Worm (Caenorhabditis elegans) whole organism, L2 larva: ENCODE data around the gene srv-24.

Experiments
- C34F6.9 ChIP-seq: fragments of 150-350 bp; optimal IDR thresholded peaks from 2 replicates; lab custom pipeline; 2014; ENCODE audit warnings: missing biosample characterization, missing genetic modification characterization
- R02D3.7 ChIP-seq: fragments of 150-350 bp; optimal IDR thresholded peaks from 2 replicates; lab custom pipeline; 2014; ENCODE audit warnings: missing biosample characterization, missing genetic modification characterization
- Y55F3AM.14 ChIP-seq: fragments of 200-800 bp; sonication (Bioruptor generic); optimal IDR thresholded peaks from 2 replicates; lab custom pipeline; 2018; ENCODE audit warnings: mild to moderate bottlenecking, missing genetic modification characterization, missing compliant biosample characterization
- ZK546.5 ChIP-seq: sonication (generic microtip); optimal IDR thresholded peaks from 2 replicates; lab custom pipeline; 2017; ENCODE audit warnings: missing biosample characterization, missing genetic modification characterization
- alr-1 ChIP-seq: fragments of 150-350 bp; optimal IDR thresholded peaks from 2 replicates; lab custom pipeline; 2014; ENCODE audit warnings: missing biosample characterization, missing genetic modification characterization
- aly-2 ChIP-seq: fragments of 150-350 bp; optimal IDR thresholded peaks from 2 replicates; lab custom pipeline; 2014; ENCODE audit warnings: missing biosample characterization, missing genetic modification characterization
- ama-1 ChIP-seq: fragments of 150-350 bp; optimal IDR thresholded peaks from 2 replicates; lab custom pipeline; 2018; ENCODE audit warnings: inconsistent platforms
- ceh-16 ChIP-seq: fragments of 150-350 bp; optimal IDR thresholded peaks from 2 replicates; lab custom pipeline; 2014; ENCODE audit warnings: missing biosample characterization, missing genetic modification characterization
- crh-2 ChIP-seq: sonication (generic microtip); optimal IDR thresholded peaks from 2 replicates; lab custom pipeline; 2017; ENCODE audit warnings: missing biosample characterization, missing genetic modification characterization
- dmd-4 ChIP-seq: sonication (generic microtip); optimal IDR thresholded peaks from 2 replicates; lab custom pipeline; 2017; ENCODE audit warnings: missing biosample characterization, missing genetic modification characterization
- elt-3 ChIP-seq: sonication (generic microtip); optimal IDR thresholded peaks from 2 replicates; lab custom pipeline; 2017; ENCODE audit warnings: missing biosample characterization, missing genetic modification characterization
- fos-1 ChIP-seq: fragments of 150-350 bp; optimal IDR thresholded peaks from 2 replicates; lab custom pipeline; 2014; ENCODE audit warnings: missing biosample characterization, missing genetic modification characterization
- gmeb-1 ChIP-seq: fragments of 150-350 bp; optimal IDR thresholded peaks from 2 replicates; lab custom pipeline; 2014; ENCODE audit warnings: missing biosample characterization, missing genetic modification characterization
- lin-11 ChIP-seq: fragments of 150-350 bp; sonication (generic microtip); optimal IDR thresholded peaks from 2 replicates; lab custom pipeline; 2014; ENCODE audit warnings: missing biosample characterization, missing genetic modification characterization, inconsistent platforms, mixed read lengths
- lin-13 ChIP-seq: fragments of 150-350 bp; optimal IDR thresholded peaks from 2 replicates; lab custom pipeline; 2014; ENCODE audit warnings: missing biosample characterization, missing genetic modification reagents, missing genetic modification characterization
- lin-39 ChIP-seq: fragments of 150-350 bp; optimal IDR thresholded peaks from 2 replicates; lab custom pipeline; 2014; ENCODE audit warnings: missing biosample characterization, missing genetic modification reagents, missing genetic modification characterization
- lsy-2 ChIP-seq, 2 experiments: fragments of 150-350 bp in 1 of 2; sonication (generic microtip) in 1 of 2; optimal IDR thresholded peaks; 2 replicates each; lab custom pipeline; 2014 to 2017; ENCODE audit warnings: missing biosample characterization in 2 of 2, missing genetic modification characterization in 2 of 2
- mab-5 ChIP-seq: fragments of 150-350 bp; optimal IDR thresholded peaks from 2 replicates; lab custom pipeline; 2014; ENCODE audit warnings: missing biosample characterization, missing genetic modification characterization
- mbf-1 ChIP-seq: sonication (generic microtip); optimal IDR thresholded peaks from 2 replicates; lab custom pipeline; 2017; ENCODE audit warnings: missing biosample characterization, missing genetic modification characterization
- mdl-1 ChIP-seq, 2 experiments: fragments of 150-350 bp in 1 of 2; sonication (generic microtip) in 1 of 2; optimal IDR thresholded peaks; 2 replicates each; lab custom pipeline; 2017; ENCODE audit warnings: missing biosample characterization in 2 of 2, missing genetic modification characterization in 2 of 2
- nhr-10 ChIP-seq: sonication (generic microtip); optimal IDR thresholded peaks from 2 replicates; lab custom pipeline; 2017; ENCODE audit warnings: missing biosample characterization, missing genetic modification characterization
- nhr-11 ChIP-seq: fragments of 150-350 bp; optimal IDR thresholded peaks from 2 replicates; lab custom pipeline; 2014; ENCODE audit warnings: missing biosample characterization, missing genetic modification characterization
- nhr-12 ChIP-seq: fragments of 150-350 bp; optimal IDR thresholded peaks from 2 replicates; lab custom pipeline; 2014; ENCODE audit warnings: missing biosample characterization, missing genetic modification characterization
- nhr-23 ChIP-seq: fragments of 150-350 bp; optimal IDR thresholded peaks from 2 replicates; lab custom pipeline; 2014; ENCODE audit warnings: missing biosample characterization, missing genetic modification reagents, missing genetic modification characterization
- nhr-237 ChIP-seq: fragments of 150-350 bp; optimal IDR thresholded peaks from 2 replicates; lab custom pipeline; 2014; ENCODE audit warnings: missing biosample characterization, missing genetic modification characterization
- nhr-77 ChIP-seq: fragments of 150-350 bp; optimal IDR thresholded peaks from 2 replicates; lab custom pipeline; 2014; ENCODE audit warnings: missing biosample characterization, missing genetic modification characterization
- sem-4 ChIP-seq: fragments of 150-350 bp; optimal IDR thresholded peaks from 2 replicates; lab custom pipeline; 2014; ENCODE audit warnings: missing biosample characterization, missing genetic modification reagents, missing genetic modification characterization
- skn-1 ChIP-seq: sonication (generic microtip); optimal IDR thresholded peaks from 2 replicates; lab custom pipeline; 2017; ENCODE audit warnings: missing biosample characterization, missing genetic modification characterization
- sma-3 ChIP-seq: sonication (generic microtip); optimal IDR thresholded peaks from 2 replicates; lab custom pipeline; 2016; ENCODE audit warnings: missing genetic modification reagents, missing genetic modification characterization, missing compliant biosample characterization
- snpc-4 ChIP-seq: fragments of 150-350 bp; optimal IDR thresholded peaks from 2 replicates; lab custom pipeline; 2014; ENCODE audit warnings: missing biosample characterization, missing genetic modification characterization
- unc-55 ChIP-seq: fragments of 150-350 bp; sonication (generic microtip); optimal IDR thresholded peaks from 3 replicates; lab custom pipeline; 2014; ENCODE audit warnings: missing biosample characterization, missing genetic modification reagents, missing genetic modification characterization
- unc-62 ChIP-seq: fragments of 150-350 bp; optimal IDR thresholded peaks from 2 replicates; lab custom pipeline; 2014; ENCODE audit warnings: missing biosample characterization, missing genetic modification reagents, missing genetic modification characterization
- ztf-11 ChIP-seq: sonication (generic microtip); optimal IDR thresholded peaks from 2 replicates; lab custom pipeline; 2017; ENCODE audit warnings: missing biosample characterization, missing genetic modification characterization
- ztf-4 ChIP-seq: fragments of 150-350 bp; optimal IDR thresholded peaks from 2 replicates; lab custom pipeline; 2014; ENCODE audit warnings: missing biosample characterization, missing genetic modification characterization

Gene srv-24

DNA sequence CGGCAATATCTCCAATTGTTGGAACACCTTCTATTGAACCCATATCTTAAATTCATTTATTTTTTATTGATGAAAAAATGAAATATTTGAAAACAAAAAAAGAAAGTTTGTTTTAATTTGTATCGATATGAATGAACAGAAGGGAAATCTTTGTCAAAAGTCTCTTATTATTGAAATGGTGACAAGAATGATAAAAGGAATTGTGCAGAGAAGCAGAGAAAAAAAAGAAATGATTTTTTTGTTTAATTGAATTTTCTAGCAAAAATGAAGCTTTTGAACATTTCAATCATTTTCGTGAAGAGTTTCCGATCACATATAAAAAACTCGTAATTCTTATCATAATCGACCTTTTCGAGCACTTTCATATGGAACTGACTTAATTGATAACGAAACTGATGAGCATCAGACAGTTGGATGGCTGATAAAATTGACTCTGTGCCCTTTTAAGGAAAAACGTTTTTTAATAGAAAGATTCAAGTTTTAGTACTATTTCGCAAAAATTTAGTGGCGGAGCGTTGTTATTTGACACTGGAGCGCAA lies 14.9 kb downstream of the srv-24 start, which contains the start of the genes aat-4 and T13A10.1:
Gene aat-4 (minus strand): TSS at position 51 of the 539 bp plus-strand sequence.
Gene T13A10.1 (plus strand): TSS at position 411 of the 539 bp plus-strand sequence.
- TF ChIP-seq lsy-2 (tag; optimal IDR thresholded peaks at IDR 0.05; lab: Kevin White, UChicago), result no peak
- TF ChIP-seq gmeb-1 (tag; lab: Kevin White, UChicago), result peak; percentile 24
- TF ChIP-seq nhr-10 (tag; lab: Kevin White, UChicago), result no peak
- TF ChIP-seq ceh-16, result no peak
- TF ChIP-seq fos-1 (tag; lab: Kevin White, UChicago), result peak; percentile 94
- TF ChIP-seq nhr-11 (tag; lab: Kevin White, UChicago), result no peak
- no peak for TF ChIP-seq lin-13
- no peak for TF ChIP-seq mdl-1 (tag; optimal IDR thresholded peaks at IDR 0.05; lab: Kevin White, UChicago)
- no peak for TF ChIP-seq snpc-4 (tag; lab: Kevin White, UChicago)
- TF ChIP-seq mab-5 (tag; lab: Kevin White, UChicago), result no peak

ce11 chrIV:6271923-6272322 lies 18.7 kb downstream of the srv-24 start, which contains the start of gene srv-31:
Gene srv-31 (minus strand): TSS chrIV:6272023.
- TF ChIP-seq nhr-23 (tag; lab: Kevin White, UChicago) (no peak), unc-55 (GFP tag; lab: Kevin White, UChicago) (no peak), lsy-2 (tag; optimal IDR thresholded peaks at IDR 0.05; lab: Kevin White, UChicago) (no peak), sem-4 (no peak), R02D3.7 (tag; lab: Kevin White, UChicago) (no peak), ceh-16 (no peak), alr-1 (tag; lab: Kevin White, UChicago) (no peak), nhr-77 (no peak), crh-2 (tag; lab: Kevin White, UChicago) (no peak), ztf-11 (no peak), ZK546.5 (no peak)

DNA sequence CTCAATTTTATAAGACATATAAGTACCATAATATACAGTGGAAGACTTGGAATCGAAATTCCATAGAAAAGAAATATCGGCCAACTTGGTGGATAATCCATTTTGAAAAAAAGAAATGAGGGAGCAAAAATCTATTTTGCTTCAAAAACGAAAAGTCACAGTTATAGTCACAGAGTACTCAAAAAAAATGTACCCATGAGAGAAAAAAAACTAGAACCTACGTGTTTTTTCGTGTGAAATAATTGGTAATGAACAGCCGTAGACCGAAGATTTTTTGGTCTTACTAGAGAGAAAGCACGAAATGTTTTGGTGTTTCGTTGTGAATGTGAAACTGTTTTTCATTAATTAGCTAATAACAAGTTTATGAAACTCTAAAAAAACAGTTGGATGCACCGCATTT lies 21.3 kb downstream of the srv-24 start, which contains the start of gene srv-30:
Gene srv-30 (minus strand): TSS at position 101 of the 400 bp plus-strand sequence.
- no peak for TF ChIP-seq nhr-12
- no peak for TF ChIP-seq snpc-4 (tag; lab: Kevin White, UChicago)

ce11 chrIV:6266499-6266898 lies 24.1 kb downstream of the srv-24 start, which contains the start of gene srv-29:
Gene srv-29 (minus strand): TSS chrIV:6266599.
- TF ChIP-seq sma-3 (GFP tag; lab: Kevin White, UChicago) (no peak), nhr-23 (tag; lab: Kevin White, UChicago) (no peak), lsy-2 (tag; optimal IDR thresholded peaks at IDR 0.05; lab: Kevin White, UChicago) (no peak), crh-2 (tag; lab: Kevin White, UChicago) (no peak), dmd-4 (tag; lab: Kevin White, UChicago) (no peak), C34F6.9 (no peak), ztf-4 (tag; lab: Kevin White, UChicago) (no peak), Y55F3AM.14 (no peak), lin-39 (no peak), nhr-237 (tag; lab: Kevin White, UChicago) (no peak), nhr-10 (tag; lab: Kevin White, UChicago) (no peak), ama-1 (no peak), snpc-4 (tag; lab: Kevin White, UChicago) (no peak), sem-4 (no peak)

- TF ChIP-seq nhr-11 (tag; lab: Kevin White, UChicago), result no peak
- no peak for TF ChIP-seq Y55F3AM.14
- no peak for TF ChIP-seq dmd-4 (tag; lab: Kevin White, UChicago)
- no peak for TF ChIP-seq mbf-1 (tag; lab: Kevin White, UChicago)
These were observed 27.4 kb downstream of the srv-24 start, which contains the start of gene srv-28 for ce11 chrIV:6263244-6263643. Gene srv-28 (minus strand): TSS chrIV:6263344.

DNA sequence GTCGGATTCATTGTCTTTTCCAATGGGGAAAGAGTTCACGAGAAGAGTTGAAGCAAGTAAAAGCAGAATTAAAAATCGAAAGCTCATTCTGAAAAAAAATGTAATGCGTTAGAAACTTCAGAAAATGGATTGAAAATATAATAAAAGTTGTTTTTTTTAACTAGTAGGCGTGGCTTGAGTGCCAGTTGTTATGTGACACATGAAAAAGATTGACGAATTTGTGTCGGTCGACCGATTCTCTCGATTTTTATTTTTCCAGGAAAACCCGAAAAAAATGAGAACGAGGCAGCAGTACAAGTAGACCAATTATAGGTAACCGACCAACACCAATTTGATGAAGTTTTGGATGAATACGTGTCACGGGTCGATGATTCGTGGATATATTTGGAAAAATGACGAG lies 30.9 kb downstream of the srv-24 start, which contains the start of gene nlp-16:
Gene nlp-16 (minus strand): TSS at position 101 of the 400 bp plus-strand sequence.
- no peak for TF ChIP-seq lsy-2 (tag; optimal IDR thresholded peaks at IDR 0.05; lab: Kevin White, UChicago)

- TF ChIP-seq sem-4, result no peak
- TF ChIP-seq elt-3 (tag; lab: Kevin White, UChicago), result no peak
- TF ChIP-seq lin-39, result no peak
- no peak for TF ChIP-seq skn-1 (tag; lab: Kevin White, UChicago)
- TF ChIP-seq aly-2 (tag; lab: Kevin White, UChicago), result no peak
- TF ChIP-seq unc-55 (GFP tag; lab: Kevin White, UChicago), result no peak
- TF ChIP-seq nhr-12, result no peak
- no peak for TF ChIP-seq unc-62
- no peak for TF ChIP-seq Y55F3AM.14
- no peak for TF ChIP-seq nhr-11 (tag; lab: Kevin White, UChicago)
- TF ChIP-seq lin-11 (tag; lab: Kevin White, UChicago), result no peak
- no peak for TF ChIP-seq dmd-4 (tag; lab: Kevin White, UChicago)
These were observed 31.7 kb downstream of the srv-24 start for ce11 chrIV:6258967-6259366.
